Fruit fly (Drosophila melanogaster) whole organism, embryonic: ENCODE data around the gene GstD10.

Experiments used
- ATbp ChIP-seq: fragments of 200-800 bp; sonication (Bioruptor generic); optimal IDR thresholded peaks from 2 replicates; lab custom pipeline; 2017; ENCODE audit warnings: missing biosample characterization, mild to moderate bottlenecking, missing genetic modification characterization, missing genetic modification reagents
- Antp ChIP-seq: fragments of 200-800 bp; sonication (Bioruptor generic); optimal IDR thresholded peaks from 3 replicates; lab custom pipeline; 2016; ENCODE audit warnings: missing biosample characterization, missing genetic modification characterization
- B-H2 ChIP-seq: fragments of 200-800 bp; sonication (Bioruptor generic); optimal IDR thresholded peaks from 2 replicates; lab custom pipeline; 2018; ENCODE audit warnings: missing biosample characterization, mild to moderate bottlenecking, missing genetic modification characterization
- BEAF-32 ChIP-seq: fragments of 200-800 bp; sonication (Bioruptor generic); optimal IDR thresholded peaks from 3 replicates; lab custom pipeline; 2017; ENCODE audit warnings: missing biosample characterization, missing genetic modification characterization, mild to moderate bottlenecking, moderate library complexity, missing genetic modification reagents
- CG11695 ChIP-seq: fragments of 200-800 bp; sonication (Bioruptor generic); IDR thresholded peaks from 3 replicates; pipeline ENCODE4 v1.3.6; 2022; ENCODE audit warnings: missing biosample characterization, missing genetic modification characterization
- CG12104 ChIP-seq: fragments of 200-800 bp; sonication (Bioruptor generic); optimal IDR thresholded peaks from 3 replicates; lab custom pipeline; 2016; ENCODE audit warnings: missing biosample characterization, missing genetic modification characterization
- CG12155 ChIP-seq: fragments of 200-800 bp; sonication (Bioruptor generic); optimal IDR thresholded peaks from 3 replicates; lab custom pipeline; 2016; ENCODE audit warnings: missing biosample characterization, missing genetic modification characterization
- CG12219 ChIP-seq: fragments of 200-800 bp; sonication (Bioruptor generic); optimal IDR thresholded peaks from 3 replicates; lab custom pipeline; 2018; ENCODE audit warnings: missing biosample characterization, mild to moderate bottlenecking, missing genetic modification characterization
- CG12236 ChIP-seq: fragments of 200-800 bp; sonication (Bioruptor generic); optimal IDR thresholded peaks from 2 replicates; lab custom pipeline; 2016; ENCODE audit warnings: missing biosample characterization, missing genetic modification characterization
- CG14710 ChIP-seq: fragments of 200-800 bp; sonication (Bioruptor generic); optimal IDR thresholded peaks from 3 replicates; lab custom pipeline; 2019; ENCODE audit warnings: missing biosample characterization, mild to moderate bottlenecking, missing genetic modification characterization, moderate library complexity
- CG14860 ChIP-seq: fragments of 200-800 bp; sonication (Bioruptor generic); IDR thresholded peaks from 3 replicates; pipeline ENCODE4 v1.3.6; 2022; ENCODE audit warnings: missing biosample characterization, missing genetic modification characterization; ENCODE audit not compliant: partially characterized antibody
- CG15073 ChIP-seq: fragments of 200-800 bp; sonication (Bioruptor generic); optimal IDR thresholded peaks from 2 replicates; lab custom pipeline; 2016; ENCODE audit warnings: missing biosample characterization, missing genetic modification characterization
- CG15601 ChIP-seq: fragments of 200-800 bp; sonication (Bioruptor generic); optimal IDR thresholded peaks from 3 replicates; lab custom pipeline; 2019; ENCODE audit warnings: missing biosample characterization, mild to moderate bottlenecking, missing genetic modification characterization, moderate library complexity
- CG18599 ChIP-seq: fragments of 200-800 bp; sonication (Bioruptor generic); optimal IDR thresholded peaks from 3 replicates; lab custom pipeline; 2017; ENCODE audit warnings: missing biosample characterization, missing genetic modification characterization, mild to moderate bottlenecking, moderate library complexity, missing genetic modification reagents
- CG18619 ChIP-seq: fragments of 200-800 bp; sonication (Bioruptor generic); optimal IDR thresholded peaks from 3 replicates; lab custom pipeline; 2017; ENCODE audit warnings: missing biosample characterization, mild to moderate bottlenecking, missing genetic modification characterization
- CG30403 ChIP-seq: fragments of 200-800 bp; sonication (Bioruptor generic); optimal IDR thresholded peaks from 3 replicates; lab custom pipeline; 2016; ENCODE audit warnings: missing biosample characterization, missing genetic modification characterization
- CG32772 ChIP-seq: fragments of 200-800 bp; sonication (Bioruptor generic); IDR thresholded peaks from 2 replicates; pipeline ENCODE4 v1.3.6; 2022; ENCODE audit warnings: missing biosample characterization, missing genetic modification characterization
- CG3726 ChIP-seq: fragments of 200-800 bp; sonication (Bioruptor generic); IDR thresholded peaks from 3 replicates; pipeline ENCODE4, ENCODE4 v1.3.6; 2022; ENCODE audit warnings: missing biosample characterization, missing genetic modification characterization
- CG5180 ChIP-seq: fragments of 200-800 bp; sonication (Bioruptor generic); optimal IDR thresholded peaks from 3 replicates; lab custom pipeline; 2017; ENCODE audit warnings: missing biosample characterization, missing genetic modification characterization, mild to moderate bottlenecking, moderate library complexity, missing genetic modification reagents
- CG8359 ChIP-seq: fragments of 200-800 bp; sonication (Bioruptor generic); optimal IDR thresholded peaks from 2 replicates; lab custom pipeline; 2017; ENCODE audit warnings: missing biosample characterization, mild to moderate bottlenecking, missing genetic modification characterization, borderline replicate concordance
- CTCF ChIP-seq: fragments of 200-800 bp; sonication (Bioruptor generic); optimal IDR thresholded peaks from 2 replicates; lab custom pipeline; 2017; ENCODE audit warnings: missing biosample characterization, mild to moderate bottlenecking, missing genetic modification characterization, moderate library complexity
- Chrac-16 ChIP-seq: fragments of 200-800 bp; sonication (Bioruptor generic); optimal IDR thresholded peaks from 3 replicates; lab custom pipeline; 2016; ENCODE audit warnings: missing biosample characterization, missing genetic modification characterization
- D19B ChIP-seq: fragments of 200-800 bp; sonication (Bioruptor generic); optimal IDR thresholded peaks from 2 replicates; lab custom pipeline; 2017; ENCODE audit warnings: missing biosample characterization, mild to moderate bottlenecking, missing genetic modification characterization
- Dfd ChIP-seq, 2 experiments: fragments of >200 bp; optimal IDR thresholded peaks; 2 replicates each; lab custom pipeline; 2017; ENCODE audit warnings: missing biosample characterization in 2 of 2, missing genetic modification characterization in 2 of 2
- Dll ChIP-seq: fragments of 200-800 bp; sonication (Bioruptor generic); IDR thresholded peaks from 4 replicates; pipeline ENCODE4 v1.3.6; 2022; ENCODE audit warnings: missing biosample characterization, missing genetic modification characterization; ENCODE audit not compliant: partially characterized antibody
- ERR ChIP-seq: fragments of 200-800 bp; sonication (Bioruptor generic); optimal IDR thresholded peaks from 2 replicates; lab custom pipeline; 2016; ENCODE audit warnings: missing biosample characterization, missing genetic modification characterization
- H15 ChIP-seq: fragments of 200-800 bp; sonication (Bioruptor generic); IDR thresholded peaks from 3 replicates; pipeline ENCODE4 v1.3.6; 2022; ENCODE audit warnings: missing biosample characterization, missing genetic modification characterization
- HLH3B ChIP-seq: fragments of 200-800 bp; sonication (Bioruptor generic); IDR thresholded peaks from 2 replicates; pipeline ENCODE4 v1.3.6; 2022; ENCODE audit warnings: missing biosample characterization, missing genetic modification characterization
- Hr78 ChIP-seq, 2 experiments: fragments of 200-800 bp in 1 of 2; fragments of >200 bp in 1 of 2; sonication (Bioruptor generic) in 1 of 2; optimal IDR thresholded peaks; 2 replicates each; lab custom pipeline; 2017 to 2019; ENCODE audit warnings: missing biosample characterization in 2 of 2, missing genetic modification characterization in 2 of 2, mild to moderate bottlenecking in 1 of 2, moderate library complexity in 1 of 2
- MBD-R2 ChIP-seq: fragments of 200-800 bp; sonication (Bioruptor generic); IDR thresholded peaks from 2 replicates; pipeline ENCODE4 v1.3.6; 2022; ENCODE audit warnings: missing biosample characterization, missing genetic modification characterization
- Mad ChIP-seq: fragments of 200-800 bp; sonication (Bioruptor generic); optimal IDR thresholded peaks from 2 replicates; lab custom pipeline; 2016; ENCODE audit warnings: missing biosample characterization, missing genetic modification characterization
- Mrtf ChIP-seq: fragments of 200-800 bp; sonication (Bioruptor generic); IDR thresholded peaks from 3 replicates; pipeline ENCODE4 v1.3.6; 2022; ENCODE audit warnings: missing biosample characterization, missing genetic modification characterization
- NC2β ChIP-seq: fragments of 200-800 bp; sonication (Bioruptor generic); optimal IDR thresholded peaks from 2 replicates; lab custom pipeline; 2016; ENCODE audit warnings: missing biosample characterization, missing genetic modification characterization
- Sox100B ChIP-seq: fragments of 200-800 bp; sonication (Bioruptor generic); optimal IDR thresholded peaks from 3 replicates; lab custom pipeline; 2018; ENCODE audit warnings: missing biosample characterization, mild to moderate bottlenecking, missing genetic modification characterization
- Sry-δ ChIP-seq: fragments of 200-800 bp; sonication (Bioruptor generic); optimal IDR thresholded peaks from 2 replicates; lab custom pipeline; 2016; ENCODE audit warnings: missing biosample characterization, missing genetic modification characterization
- Vsx1 ChIP-seq: fragments of 200-800 bp; sonication (Bioruptor generic); optimal IDR thresholded peaks from 2 replicates; lab custom pipeline; 2017; ENCODE audit warnings: missing biosample characterization, mild to moderate bottlenecking, missing genetic modification characterization, missing genetic modification reagents
- bigmax ChIP-seq: fragments of 200-800 bp; sonication (Bioruptor generic); optimal IDR thresholded peaks from 2 replicates; lab custom pipeline; 2018; ENCODE audit warnings: missing biosample characterization, mild to moderate bottlenecking, missing genetic modification characterization
- lab ChIP-seq: fragments of 200-800 bp; sonication (Bioruptor generic); optimal IDR thresholded peaks from 3 replicates; lab custom pipeline; 2017; ENCODE audit warnings: missing biosample characterization, missing genetic modification characterization, mild to moderate bottlenecking, moderate library complexity, missing genetic modification reagents
- nmo ChIP-seq: fragments of 200-800 bp; sonication (Bioruptor generic); optimal IDR thresholded peaks from 2 replicates; lab custom pipeline; 2018; ENCODE audit warnings: missing biosample characterization, mild to moderate bottlenecking, missing genetic modification characterization, moderate library complexity
- peb ChIP-seq: fragments of 200-800 bp; sonication (Bioruptor generic); IDR thresholded peaks from 2 replicates; pipeline ENCODE4 v1.3.6; 2022; ENCODE audit warnings: missing biosample characterization, missing genetic modification characterization
- prd ChIP-seq, 3 experiments: fragments of >200 bp in 2 of 3; fragments of 200-800 bp in 1 of 3; sonication (Bioruptor generic) in 1 of 3; optimal IDR thresholded peaks in 2 of 3; IDR thresholded peaks in 1 of 3; 2 replicates in 2 of 3; 3 replicates in 1 of 3; pipeline versions ENCODE4 v1.3.6 to Lab custom; 2017 to 2022; ENCODE audit warnings: missing biosample characterization in 1 of 3, missing genetic modification characterization in 1 of 3
- rib ChIP-seq: fragments of 200-800 bp; sonication (Bioruptor generic); IDR thresholded peaks from 2 replicates; pipeline ENCODE4 v1.3.6; 2022; ENCODE audit warnings: missing biosample characterization, missing genetic modification characterization
- sc ChIP-seq, 3 experiments: fragments of >200 bp in 2 of 3; fragments of 200-800 bp in 1 of 3; sonication (Bioruptor generic) in 1 of 3; optimal IDR thresholded peaks; 2 replicates in 2 of 3; 3 replicates in 1 of 3; lab custom pipeline; 2017; ENCODE audit warnings: mild to moderate bottlenecking in 1 of 3, missing biosample characterization in 1 of 3, missing genetic modification characterization in 1 of 3, missing genetic modification reagents in 1 of 3
- sens-2 ChIP-seq: fragments of 200-800 bp; sonication (Bioruptor generic); IDR thresholded peaks from 2 replicates; pipeline ENCODE4 v1.3.6; 2022; ENCODE audit warnings: missing biosample characterization, missing genetic modification characterization
- tna ChIP-seq: fragments of 200-800 bp; sonication (Bioruptor generic); IDR thresholded peaks from 2 replicates; pipeline ENCODE4 v1.3.6; 2022; ENCODE audit warnings: missing biosample characterization, missing genetic modification characterization; ENCODE audit not compliant: partially characterized antibody
- unpg ChIP-seq: fragments of 200-800 bp; sonication (Bioruptor generic); optimal IDR thresholded peaks from 3 replicates; lab custom pipeline; 2018; ENCODE audit warnings: missing biosample characterization, mild to moderate bottlenecking, missing genetic modification characterization, moderate library complexity
- vfl ChIP-seq: fragments of 200-800 bp; sonication (Bioruptor generic); optimal IDR thresholded peaks from 2 replicates; lab custom pipeline; 2016; ENCODE audit warnings: missing biosample characterization, missing genetic modification characterization
- vvl ChIP-seq: fragments of 200-800 bp; sonication (Bioruptor generic); IDR thresholded peaks from 2 replicates; pipeline ENCODE4 v1.3.6; 2022; ENCODE audit warnings: missing biosample characterization, missing genetic modification characterization
- wdn ChIP-seq: fragments of 200-800 bp; sonication (Bioruptor generic); IDR thresholded peaks from 2 replicates; pipeline ENCODE4 v1.3.6; 2022; ENCODE audit warnings: missing biosample characterization, missing genetic modification characterization

GstD10 gene

DNA sequence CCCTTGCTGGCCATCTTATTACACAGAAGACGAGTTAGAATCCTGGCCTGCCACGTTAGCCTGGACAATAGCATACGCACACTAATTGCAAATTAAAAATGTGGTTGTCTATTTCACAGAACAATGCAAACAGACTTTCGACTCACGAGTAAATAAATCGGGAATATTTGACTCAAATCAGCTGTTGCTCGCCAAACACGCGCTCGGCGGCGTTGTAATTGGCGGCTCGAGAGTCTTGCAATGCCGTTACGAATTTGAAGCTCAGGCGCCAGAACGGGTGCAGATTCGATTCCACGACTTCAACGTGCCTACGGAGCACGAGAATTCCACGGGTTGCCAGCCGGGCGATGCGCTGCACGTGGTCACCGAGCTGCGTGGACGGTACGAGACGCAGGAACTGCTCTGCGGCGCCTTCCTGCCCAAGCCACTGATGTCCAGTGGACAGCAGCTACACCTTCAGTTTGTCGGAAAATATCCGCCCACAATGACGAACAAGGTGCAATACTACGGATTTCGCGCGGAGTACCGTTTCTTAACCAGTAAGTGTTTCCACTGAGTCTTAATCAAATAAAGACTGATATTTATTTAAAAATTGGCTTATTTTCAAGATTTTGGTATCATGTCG lies 36.2 kb upstream of the GstD10 start, which contains the start of gene DNAlig3 (continued):
- TF ChIP-seq vvl (GFP tag; lab: Robert Waterston, UW) (no peak), Vsx1 (no peak), CG15601 (tag; lab: Kevin White, UChicago) (no peak), bigmax (GFP tag; lab: Kevin White, UChicago) (peak; percentile 8), ERR (GFP tag; lab: Kevin White, UChicago) (no peak), nmo (GFP tag; lab: Kevin White, UChicago) (no peak), Sry-δ (GFP tag; lab: Kevin White, UChicago) (peak; percentile 22), CG11695 (no peak), unpg (GFP tag; lab: Kevin White, UChicago) (no peak), CG12155 (GFP tag; lab: Kevin White, UChicago) (no peak), wdn (no peak), CG12104 (GFP tag; lab: Kevin White, UChicago) (no peak), CG12236 (GFP tag; lab: Kevin White, UChicago) (no peak), CG5180 (GFP tag; lab: Kevin White, UChicago) (no peak), Mad (no peak), Mrtf (GFP tag; lab: Robert Waterston, UW) (no peak), CG8359 (GFP tag; lab: Kevin White, UChicago) (no peak), rib (no peak), Dfd (GFP tag; optimal IDR thresholded peaks at IDR 0.05; lab: Kevin White, UChicago) (no peak), Dll (GFP tag; lab: Robert Waterston, UW) (peak; percentile 73), CG3726 (GFP tag; lab: Robert Waterston, UW) (no peak), CG30403 (GFP tag; lab: Kevin White, UChicago) (no peak), CG14860 (GFP tag; lab: Robert Waterston, UW) (no peak), CG15073 (GFP tag; lab: Kevin White, UChicago) (no peak), CG12219 (GFP tag; lab: Kevin White, UChicago) (no peak), B-H2 (GFP tag; lab: Kevin White, UChicago) (no peak), Sox100B (GFP tag; lab: Kevin White, UChicago) (no peak), tna (GFP tag; lab: Robert Waterston, UW) (0 out of 2 replicates have a peak, but pooled peaks have one; percentile 25), Antp (no peak), peb (no peak), BEAF-32 (GFP tag; lab: Kevin White, UChicago) (peak; percentile 68), CG18599 (GFP tag; lab: Kevin White, UChicago) (no peak), ATbp (no peak), Chrac-16 (GFP tag; lab: Kevin White, UChicago) (no peak), D19B (GFP tag; lab: Kevin White, UChicago) (no peak), CTCF (GFP tag; lab: Kevin White, UChicago) (peak; percentile 45), HLH3B (GFP tag; lab: Robert Waterston, UW) (no peak), MBD-R2 (GFP tag; lab: Robert Waterston, UW) (peak; percentile 76), sens-2 (no peak), CG18619 (GFP tag; lab: Kevin White, UChicago) (no peak), lab (GFP tag; lab: Kevin White, UChicago) (no peak), Hr78 (GFP tag; optimal IDR thresholded peaks at IDR 0.05; lab: Kevin White, UChicago) (no peak), prd (optimal IDR thresholded peaks at IDR 0.05; lab: Kevin White, UChicago) (no peak), prd (GFP tag; IDR thresholded peaks at IDR 0.05; lab: Robert Waterston, UW) (no peak), sc (optimal IDR thresholded peaks at IDR 0.05; lab: Kevin White, UChicago) (no peak), sc (GFP tag; optimal IDR thresholded peaks at IDR 0.05; lab: Kevin White, UChicago) (no peak), H15 (GFP tag; lab: Robert Waterston, UW) (no peak), CG14710 (tag; lab: Kevin White, UChicago) (no peak), vfl (no peak), CG32772 (no peak), NC2β (GFP tag; lab: Kevin White, UChicago) (no peak)
